Fruit fly (Drosophila melanogaster) whole organism, embryonic: ENCODE results near the gene CG14085.

Experiments used
- CG13424 ChIP-seq: fragments of 200-800 bp; sonication (Bioruptor generic); optimal IDR thresholded peaks from 2 replicates; lab custom pipeline; 2019; ENCODE audit warnings: missing biosample characterization, mild to moderate bottlenecking, missing genetic modification characterization, moderate library complexity
- CG13624 ChIP-seq: fragments of 200-800 bp; sonication (Bioruptor generic); optimal IDR thresholded peaks from 2 replicates; lab custom pipeline; 2016; ENCODE audit warnings: missing biosample characterization, missing genetic modification characterization
- CG14014 ChIP-seq: fragments of 200-800 bp; sonication (Bioruptor generic); IDR thresholded peaks from 2 replicates; pipeline ENCODE4 v1.3.6; 2022; ENCODE audit warnings: missing biosample characterization, missing genetic modification characterization
- CG14667 ChIP-seq: fragments of 200-800 bp; sonication (Bioruptor generic); IDR thresholded peaks from 2 replicates; pipeline ENCODE4 v1.3.6; 2022; ENCODE audit warnings: missing biosample characterization, missing genetic modification characterization
- CG14965 ChIP-seq: fragments of 200-800 bp; sonication (Bioruptor generic); optimal IDR thresholded peaks from 2 replicates; lab custom pipeline; 2016; ENCODE audit warnings: missing biosample characterization, missing genetic modification characterization, borderline replicate concordance
- CG15269 ChIP-seq: fragments of 200-800 bp; sonication (Bioruptor generic); optimal IDR thresholded peaks from 2 replicates; lab custom pipeline; 2018; ENCODE audit warnings: missing biosample characterization, mild to moderate bottlenecking, missing genetic modification characterization, moderate library complexity
- CG15601 ChIP-seq: fragments of 200-800 bp; sonication (Bioruptor generic); optimal IDR thresholded peaks from 3 replicates; lab custom pipeline; 2019; ENCODE audit warnings: missing biosample characterization, mild to moderate bottlenecking, missing genetic modification characterization, moderate library complexity
- CG16779 ChIP-seq: fragments of 200-800 bp; sonication (Bioruptor generic); IDR thresholded peaks from 2 replicates; pipeline ENCODE4 v1.3.6; 2022; ENCODE audit warnings: missing biosample characterization, missing genetic modification characterization
- CG17186 ChIP-seq: fragments of 200-800 bp; sonication (Bioruptor generic); optimal IDR thresholded peaks from 3 replicates; lab custom pipeline; 2017; ENCODE audit warnings: missing biosample characterization, missing genetic modification reagents, missing genetic modification characterization
- CG17359 ChIP-seq: fragments of 200-800 bp; sonication (Bioruptor generic); optimal IDR thresholded peaks from 3 replicates; lab custom pipeline; 2018; ENCODE audit warnings: missing biosample characterization, mild to moderate bottlenecking, missing genetic modification characterization, moderate library complexity
- CG17568 ChIP-seq: fragments of 200-800 bp; sonication (Bioruptor generic); optimal IDR thresholded peaks from 2 replicates; lab custom pipeline; 2018; ENCODE audit warnings: missing biosample characterization, mild to moderate bottlenecking, missing genetic modification characterization, moderate library complexity
- CG18764 ChIP-seq: fragments of 200-800 bp; sonication (Bioruptor generic); optimal IDR thresholded peaks from 3 replicates; lab custom pipeline; 2016; ENCODE audit warnings: missing biosample characterization, missing genetic modification characterization
- CG6683 ChIP-seq: fragments of 200-800 bp; sonication (Bioruptor generic); optimal IDR thresholded peaks from 2 replicates; lab custom pipeline; 2017; ENCODE audit warnings: missing biosample characterization, mild to moderate bottlenecking, missing genetic modification characterization, missing genetic modification reagents
- CG6791 ChIP-seq: fragments of 200-800 bp; sonication (Bioruptor generic); IDR thresholded peaks from 3 replicates; pipeline ENCODE4 v1.3.6; 2022; ENCODE audit warnings: missing biosample characterization, missing genetic modification characterization; ENCODE audit not compliant: partially characterized antibody
- CG6813 ChIP-seq: fragments of 200-800 bp; sonication (Bioruptor generic); optimal IDR thresholded peaks from 2 replicates; lab custom pipeline; 2017; ENCODE audit warnings: missing biosample characterization, missing genetic modification characterization, mild to moderate bottlenecking, moderate library complexity, missing genetic modification reagents
- CG7357 ChIP-seq: fragments of 200-800 bp; sonication (Bioruptor generic); IDR thresholded peaks from 3 replicates; pipeline ENCODE4 v1.3.6; 2022; ENCODE audit warnings: missing biosample characterization, missing genetic modification characterization
- CG7745 ChIP-seq: fragments of 200-800 bp; sonication (Bioruptor generic); optimal IDR thresholded peaks from 2 replicates; lab custom pipeline; 2018; ENCODE audit warnings: missing biosample characterization, mild to moderate bottlenecking, missing genetic modification characterization, moderate library complexity
- CG7928 ChIP-seq: fragments of 200-800 bp; sonication (Bioruptor generic); optimal IDR thresholded peaks from 2 replicates; lab custom pipeline; 2017; ENCODE audit warnings: missing biosample characterization, mild to moderate bottlenecking, missing genetic modification characterization
- CG7963 ChIP-seq: fragments of 200-800 bp; sonication (Bioruptor generic); IDR thresholded peaks from 3 replicates; pipeline ENCODE4 v1.3.6; 2022; ENCODE audit warnings: missing biosample characterization, missing genetic modification characterization; ENCODE audit not compliant: partially characterized antibody
- CG7987 ChIP-seq: fragments of 200-800 bp; sonication (Bioruptor generic); optimal IDR thresholded peaks from 2 replicates; lab custom pipeline; 2018; ENCODE audit warnings: missing biosample characterization, mild to moderate bottlenecking, missing genetic modification characterization, moderate library complexity
- CG8281 ChIP-seq: fragments of 200-800 bp; sonication (Bioruptor generic); optimal IDR thresholded peaks from 2 replicates; lab custom pipeline; 2018; ENCODE audit warnings: missing biosample characterization, mild to moderate bottlenecking, missing genetic modification characterization, moderate library complexity
- CG9609 ChIP-seq: fragments of 200-800 bp; sonication (Bioruptor generic); optimal IDR thresholded peaks from 3 replicates; lab custom pipeline; 2016; ENCODE audit warnings: missing biosample characterization, missing genetic modification characterization
- CG9727 ChIP-seq: fragments of 200-800 bp; sonication (Bioruptor generic); optimal IDR thresholded peaks from 3 replicates; lab custom pipeline; 2017; ENCODE audit warnings: missing biosample characterization, mild to moderate bottlenecking, missing genetic modification characterization
- CG9797 ChIP-seq: fragments of 200-800 bp; sonication (Bioruptor generic); optimal IDR thresholded peaks from 3 replicates; lab custom pipeline; 2018; ENCODE audit warnings: missing biosample characterization, mild to moderate bottlenecking, missing genetic modification characterization
- D19B ChIP-seq: fragments of 200-800 bp; sonication (Bioruptor generic); optimal IDR thresholded peaks from 2 replicates; lab custom pipeline; 2017; ENCODE audit warnings: missing biosample characterization, mild to moderate bottlenecking, missing genetic modification characterization
- Dfd ChIP-seq, 2 experiments: fragments of >200 bp; optimal IDR thresholded peaks; 2 replicates each; lab custom pipeline; 2017; ENCODE audit warnings: missing biosample characterization in 2 of 2, missing genetic modification characterization in 2 of 2
- Eip74EF ChIP-seq, 2 experiments: fragments of 200-800 bp in 1 of 2; fragments of >200 bp in 1 of 2; sonication (Bioruptor generic) in 1 of 2; optimal IDR thresholded peaks; 2 replicates each; lab custom pipeline; 2017 to 2019; ENCODE audit warnings: missing biosample characterization in 2 of 2, missing genetic modification characterization in 2 of 2, mild to moderate bottlenecking in 1 of 2, moderate library complexity in 1 of 2
- NC2α ChIP-seq: fragments of 200-800 bp; sonication (Bioruptor generic); optimal IDR thresholded peaks from 2 replicates; lab custom pipeline; 2016; ENCODE audit warnings: missing biosample characterization, missing genetic modification characterization
- Nf-YA ChIP-seq: fragments of 200-800 bp; sonication (Bioruptor generic); IDR thresholded peaks from 2 replicates; pipeline ENCODE4 v1.3.6; 2022; ENCODE audit warnings: missing biosample characterization, missing genetic modification characterization
- PHDP ChIP-seq: fragments of 200-800 bp; sonication (Bioruptor generic); optimal IDR thresholded peaks from 3 replicates; lab custom pipeline; 2018; ENCODE audit warnings: missing biosample characterization, mild to moderate bottlenecking, missing genetic modification characterization, moderate library complexity
- Poxn ChIP-seq: fragments of 200-800 bp; sonication (Bioruptor generic); IDR thresholded peaks from 2 replicates; pipeline ENCODE4 v1.3.6; 2022; ENCODE audit warnings: missing biosample characterization, missing genetic modification characterization
- Ptx1 ChIP-seq: fragments of 200-800 bp; sonication (Bioruptor generic); IDR thresholded peaks from 2 replicates; pipeline ENCODE4 v1.3.6; 2022; ENCODE audit warnings: missing biosample characterization, missing genetic modification characterization
- Side ChIP-seq: fragments of 200-800 bp; sonication (Bioruptor generic); optimal IDR thresholded peaks from 2 replicates; lab custom pipeline; 2016; ENCODE audit warnings: missing biosample characterization, missing genetic modification characterization
- Six4 ChIP-seq: fragments of 200-800 bp; sonication (Bioruptor generic); optimal IDR thresholded peaks from 2 replicates; lab custom pipeline; 2016; ENCODE audit warnings: missing biosample characterization, missing genetic modification characterization
- YL-1 ChIP-seq: fragments of 200-800 bp; sonication (Bioruptor generic); optimal IDR thresholded peaks from 3 replicates; lab custom pipeline; 2017; ENCODE audit warnings: missing biosample characterization, mild to moderate bottlenecking, missing genetic modification characterization
- ab ChIP-seq: fragments of 200-800 bp; sonication (Bioruptor generic); optimal IDR thresholded peaks from 2 replicates; lab custom pipeline; 2016; ENCODE audit warnings: missing biosample characterization, missing genetic modification characterization
- ase ChIP-seq: fragments of 200-800 bp; sonication (Bioruptor generic); IDR thresholded peaks from 3 replicates; pipeline ENCODE4 v1.3.6; 2022; ENCODE audit warnings: missing biosample characterization, missing genetic modification characterization
- cato ChIP-seq: fragments of 200-800 bp; sonication (Bioruptor generic); optimal IDR thresholded peaks from 2 replicates; lab custom pipeline; 2016; ENCODE audit warnings: missing biosample characterization, missing genetic modification characterization, borderline replicate concordance
- chif ChIP-seq, 2 experiments: fragments of 200-800 bp; sonication (Bioruptor generic); optimal IDR thresholded peaks; 3 replicates each; lab custom pipeline; 2016; ENCODE audit warnings: missing biosample characterization in 2 of 2, missing genetic modification characterization in 2 of 2
- crp ChIP-seq, 2 experiments: fragments of 200-800 bp; sonication (Bioruptor generic); optimal IDR thresholded peaks; 2 replicates in 1 of 2; 3 replicates in 1 of 2; lab custom pipeline; 2017; ENCODE audit warnings: missing biosample characterization in 2 of 2, missing genetic modification characterization in 2 of 2, mild to moderate bottlenecking in 1 of 2, moderate library complexity in 1 of 2
- dan ChIP-seq: fragments of 200-800 bp; sonication (Bioruptor generic); IDR thresholded peaks from 2 replicates; pipeline ENCODE4 v1.3.6; 2022; ENCODE audit warnings: missing biosample characterization, missing genetic modification characterization
- danr ChIP-seq: fragments of 200-800 bp; sonication (Bioruptor generic); IDR thresholded peaks from 2 replicates; pipeline ENCODE4 v1.3.6; 2022; ENCODE audit warnings: missing biosample characterization, missing genetic modification characterization
- dimm ChIP-seq: fragments of 200-800 bp; sonication (Bioruptor generic); IDR thresholded peaks from 2 replicates; pipeline ENCODE4 v1.3.6; 2022; ENCODE audit warnings: missing biosample characterization, missing genetic modification characterization
- emc ChIP-seq: fragments of 200-800 bp; sonication (Bioruptor generic); optimal IDR thresholded peaks from 2 replicates; lab custom pipeline; 2016; ENCODE audit warnings: missing biosample characterization, missing genetic modification characterization
- ems ChIP-seq: fragments of 200-800 bp; sonication (Bioruptor generic); optimal IDR thresholded peaks from 3 replicates; lab custom pipeline; 2016; ENCODE audit warnings: missing biosample characterization, missing genetic modification characterization
- luna ChIP-seq: fragments of 200-800 bp; sonication (Bioruptor generic); optimal IDR thresholded peaks from 2 replicates; lab custom pipeline; 2016; ENCODE audit warnings: missing biosample characterization, missing genetic modification characterization
- pho ChIP-seq: fragments of 200-800 bp; sonication (Bioruptor generic); optimal IDR thresholded peaks from 2 replicates; lab custom pipeline; 2016; ENCODE audit warnings: missing biosample characterization, missing genetic modification characterization
- slou ChIP-seq: fragments of 200-800 bp; sonication (Bioruptor generic); optimal IDR thresholded peaks from 3 replicates; lab custom pipeline; 2016; ENCODE audit warnings: missing biosample characterization, missing genetic modification characterization
- sna ChIP-seq: fragments of 200-800 bp; sonication (Bioruptor generic); IDR thresholded peaks from 2 replicates; pipeline ENCODE4 v1.3.6; 2022; ENCODE audit warnings: missing biosample characterization, missing genetic modification characterization; ENCODE audit not compliant: partially characterized antibody
- trh ChIP-seq: fragments of 200-800 bp; sonication (Bioruptor generic); optimal IDR thresholded peaks from 2 replicates; lab custom pipeline; 2016; ENCODE audit warnings: missing biosample characterization, missing genetic modification characterization

CG14085 gene

dm6 chr3L:19260278-19260803 lies 8.8 kb upstream of the CG14085 start, which contains the start of gene nes (continued):
- TF ChIP-seq CG17186 (GFP tag; lab: Kevin White, UChicago) (no peak), CG6791 (no peak), cato (GFP tag; lab: Kevin White, UChicago) (no peak), CG7987 (GFP tag; lab: Kevin White, UChicago) (peak; percentile 40), CG7928 (GFP tag; lab: Kevin White, UChicago) (no peak), pho (no peak), CG7357 (GFP tag; lab: Robert Waterston, UW) (no peak), danr (GFP tag; lab: Robert Waterston, UW) (no peak), CG9609 (GFP tag; lab: Kevin White, UChicago) (no peak), ems (GFP tag; lab: Kevin White, UChicago) (no peak), Dfd (GFP tag; optimal IDR thresholded peaks at IDR 0.05; lab: Kevin White, UChicago) (no peak), Eip74EF (GFP tag; optimal IDR thresholded peaks at IDR 0.05; lab: Kevin White, UChicago) (no peak), CG16779 (GFP tag; lab: Robert Waterston, UW) (no peak), CG6683 (GFP tag; lab: Kevin White, UChicago) (no peak), CG7963 (GFP tag; lab: Robert Waterston, UW) (no peak), CG14667 (GFP tag; lab: Robert Waterston, UW) (no peak), Six4 (no peak), YL-1 (GFP tag; lab: Kevin White, UChicago) (peak; percentile 7), crp (GFP tag; optimal IDR thresholded peaks at IDR 0.05; lab: Kevin White, UChicago) (no peak), Ptx1 (GFP tag; lab: Robert Waterston, UW) (peak; percentile 25; the same call in 1 of the 2 replicates), PHDP (tag; lab: Kevin White, UChicago) (no peak), emc (GFP tag; lab: Kevin White, UChicago) (no peak), CG9797 (peak; percentile 51), dimm (GFP tag; lab: Robert Waterston, UW) (no peak), CG8281 (tag; lab: Kevin White, UChicago) (no peak), CG17359 (tag; lab: Kevin White, UChicago) (no peak), Nf-YA (no peak), slou (GFP tag; lab: Kevin White, UChicago) (no peak), chif (GFP tag; optimal IDR thresholded peaks at IDR 0.05; lab: Kevin White, UChicago) (no peak), dan (GFP tag; lab: Robert Waterston, UW) (no peak), NC2α (GFP tag; lab: Kevin White, UChicago) (no peak), trh (GFP tag; lab: Kevin White, UChicago) (no peak), CG14014 (GFP tag; lab: Robert Waterston, UW) (no peak), CG14965 (GFP tag; lab: Kevin White, UChicago) (no peak), Side (GFP tag; lab: Kevin White, UChicago) (no peak), CG15269 (tag; lab: Kevin White, UChicago) (no peak), CG18764 (no peak), D19B (GFP tag; lab: Kevin White, UChicago) (no peak), ase (GFP tag; lab: Robert Waterston, UW) (no peak), CG9727 (GFP tag; lab: Kevin White, UChicago) (no peak), Poxn (GFP tag; lab: Robert Waterston, UW) (no peak), sna (GFP tag; lab: Robert Waterston, UW) (peak; percentile 48; the same call in 1 of the 2 replicates), CG6813 (GFP tag; lab: Kevin White, UChicago) (no peak), ab (GFP tag; lab: Kevin White, UChicago) (no peak), CG7745 (tag; lab: Kevin White, UChicago) (no peak), CG15601 (tag; lab: Kevin White, UChicago) (no peak), CG17568 (no peak), luna (GFP tag; lab: Kevin White, UChicago) (no peak), CG13624 (GFP tag; lab: Kevin White, UChicago) (peak; percentile 1), CG13424 (tag; lab: Kevin White, UChicago) (no peak)
